Fruit fly (Drosophila melanogaster): ENCODE measurements around the gene CG8960.

DNA sequence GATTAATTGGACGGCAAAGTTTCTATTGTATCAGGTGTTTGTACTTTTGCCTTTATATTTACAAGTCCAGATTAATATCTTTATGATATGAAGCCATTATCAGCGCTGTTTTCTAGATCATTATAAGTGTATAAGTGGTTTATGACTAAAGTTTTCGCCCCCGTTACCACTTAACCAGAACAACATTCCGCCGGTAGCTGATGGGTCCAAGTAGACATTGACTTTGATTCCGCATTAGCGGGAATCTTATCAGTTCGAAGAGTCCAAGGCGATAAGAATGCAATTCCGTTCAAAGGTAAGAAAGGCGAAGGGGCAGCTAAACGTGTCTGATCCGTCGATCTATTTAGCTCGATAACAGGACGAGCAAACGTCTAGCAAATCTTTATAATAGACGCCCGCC lies 5.3 kb upstream of the CG8960 start:
- no peak for TF ChIP-seq kay (GFP tag; ENCODE audit: borderline replicate concordance)
- no peak for TF ChIP-seq CG33017 (tag; optimal IDR thresholded peaks at IDR 0.05)
- no peak for TF ChIP-seq CG7045 (GFP tag; optimal IDR thresholded peaks at IDR 0.05)
